Fruit fly (Drosophila melanogaster) whole organism, adult: ENCODE measurements around the gene Targ1.

ENCODE experiments used
- CG11617 ChIP-seq: fragments of 200-800 bp; sonication (Bioruptor generic); optimal IDR thresholded peaks from 2 replicates; lab custom pipeline; 2017; ENCODE audit warnings: mild to moderate bottlenecking, missing biosample characterization, missing genetic modification reagents, missing genetic modification characterization
- CG12768 ChIP-seq: fragments of 200-800 bp; sonication (Bioruptor generic); optimal IDR thresholded peaks from 2 replicates; lab custom pipeline; 2017; ENCODE audit warnings: missing biosample characterization, missing genetic modification characterization, mild to moderate bottlenecking, moderate library complexity, missing genetic modification reagents
- CG14711 ChIP-seq: fragments of 200-800 bp; sonication (Bioruptor generic); optimal IDR thresholded peaks from 2 replicates; lab custom pipeline; 2018; ENCODE audit warnings: missing biosample characterization, mild to moderate bottlenecking, missing genetic modification characterization, moderate library complexity
- CG1620 ChIP-seq: fragments of 200-800 bp; sonication (Bioruptor generic); optimal IDR thresholded peaks from 2 replicates; lab custom pipeline; 2016; ENCODE audit warnings: missing biosample characterization, missing genetic modification characterization
- CG33017 ChIP-seq: fragments of 200-800 bp; sonication (Bioruptor generic); optimal IDR thresholded peaks from 2 replicates; lab custom pipeline; 2018; ENCODE audit warnings: missing biosample characterization, mild to moderate bottlenecking, missing genetic modification characterization, moderate library complexity
- CG5204 ChIP-seq: fragments of 200-800 bp; sonication (Bioruptor generic); optimal IDR thresholded peaks from 2 replicates; lab custom pipeline; 2016; ENCODE audit warnings: missing biosample characterization, missing genetic modification characterization
- CG7045 ChIP-seq: fragments of 200-800 bp; sonication (Bioruptor generic); optimal IDR thresholded peaks from 2 replicates; lab custom pipeline; 2017; ENCODE audit warnings: missing biosample characterization, mild to moderate bottlenecking, missing genetic modification characterization
- CG7101 ChIP-seq: fragments of 200-800 bp; sonication (Bioruptor generic); optimal IDR thresholded peaks from 2 replicates; lab custom pipeline; 2018; ENCODE audit warnings: missing biosample characterization, mild to moderate bottlenecking, missing genetic modification characterization, moderate library complexity
- Clk ChIP-seq: fragments of 200-800 bp; sonication (Bioruptor generic); optimal IDR thresholded peaks from 2 replicates; lab custom pipeline; 2017; ENCODE audit warnings: missing biosample characterization, missing genetic modification characterization
- Crg-1 ChIP-seq: fragments of 200-800 bp; sonication (Bioruptor generic); optimal IDR thresholded peaks from 2 replicates; lab custom pipeline; 2016; ENCODE audit warnings: missing biosample characterization, missing genetic modification characterization
- Hr96 ChIP-seq: fragments of 200-800 bp; sonication (Bioruptor generic); optimal IDR thresholded peaks from 2 replicates; lab custom pipeline; 2016; ENCODE audit warnings: missing biosample characterization, missing genetic modification characterization
- Mnt ChIP-seq: fragments of 200-800 bp; sonication (Bioruptor generic); optimal IDR thresholded peaks from 2 replicates; lab custom pipeline; 2016; ENCODE audit warnings: missing biosample characterization, mild to moderate bottlenecking, missing genetic modification characterization
- bab1 ChIP-seq: fragments of 200-800 bp; sonication (Bioruptor generic); optimal IDR thresholded peaks from 3 replicates; lab custom pipeline; 2019; ENCODE audit warnings: missing biosample characterization, mild to moderate bottlenecking, missing genetic modification characterization, moderate library complexity
- cic ChIP-seq: fragments of 200-800 bp; sonication (Bioruptor generic); optimal IDR thresholded peaks from 2 replicates; lab custom pipeline; 2017; ENCODE audit warnings: missing biosample characterization, mild to moderate bottlenecking, missing genetic modification characterization, moderate library complexity
- cnc ChIP-seq, 2 experiments: fragments of >200 bp; optimal IDR thresholded peaks; 2 replicates each; lab custom pipeline; 2017
- kay ChIP-seq: fragments of 200-800 bp; sonication (Bioruptor generic); peaks from one replicate; lab custom pipeline; 2016; ENCODE audit warnings: missing biosample characterization, missing genetic modification characterization, borderline replicate concordance
- ovo ChIP-seq: fragments of 200-800 bp; sonication (Bioruptor generic); optimal IDR thresholded peaks from 2 replicates; lab custom pipeline; 2016; ENCODE audit warnings: missing biosample characterization, missing genetic modification characterization
- pad ChIP-seq: fragments of 200-800 bp; sonication (Bioruptor generic); optimal IDR thresholded peaks from 3 replicates; lab custom pipeline; 2017; ENCODE audit warnings: missing biosample characterization, missing genetic modification characterization, mild to moderate bottlenecking, moderate library complexity, missing genetic modification reagents
- tj ChIP-seq: fragments of 200-800 bp; sonication (Bioruptor generic); optimal IDR thresholded peaks from 3 replicates; lab custom pipeline; 2017; ENCODE audit warnings: missing biosample characterization, mild to moderate bottlenecking, missing genetic modification characterization, moderate library complexity
- toe ChIP-seq: fragments of 200-800 bp; sonication (Bioruptor generic); optimal IDR thresholded peaks from 2 replicates; lab custom pipeline; 2016; ENCODE audit warnings: missing biosample characterization, missing genetic modification characterization

Targ1 gene

DNA sequence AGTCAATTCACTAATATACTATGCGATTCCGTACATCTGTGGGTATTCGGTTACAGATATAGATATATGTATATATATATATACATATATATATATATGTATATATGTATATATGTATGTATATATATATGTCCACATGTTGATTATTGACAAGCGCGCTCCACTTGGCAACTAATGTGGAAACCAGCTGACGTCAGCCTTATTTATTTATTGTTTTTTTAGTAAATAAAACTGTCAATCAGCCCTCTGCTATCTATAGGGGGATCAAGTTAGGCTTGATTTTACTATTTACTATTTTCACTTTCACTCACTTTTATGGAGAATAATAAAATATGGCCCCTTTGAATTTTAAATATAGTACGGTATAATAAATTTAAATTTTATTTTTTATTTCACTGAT lies 27.7 kb downstream of the Targ1 start:
- TF ChIP-seq CG33017 (tag; lab: Kevin White, UChicago) (no peak), Hr96 (no peak), cnc (optimal IDR thresholded peaks at IDR 0.05; lab: Kevin White, UChicago) (no peak), toe (GFP tag; lab: Kevin White, UChicago) (no peak), CG7101 (tag; lab: Kevin White, UChicago) (no peak), kay (GFP tag; lab: Kevin White, UChicago) (no peak), pad (GFP tag; lab: Kevin White, UChicago) (no peak), Clk (GFP tag; lab: Kevin White, UChicago) (no peak), cic (GFP tag; lab: Kevin White, UChicago) (peak; percentile 54), CG11617 (GFP tag; lab: Kevin White, UChicago) (no peak), CG7045 (GFP tag; lab: Kevin White, UChicago) (no peak), CG14711 (tag; lab: Kevin White, UChicago) (no peak), tj (GFP tag; lab: Kevin White, UChicago) (peak; percentile 83)

- TF ChIP-seq CG11617 (GFP tag; lab: Kevin White, UChicago) (peak; percentile 42), CG33017 (tag; lab: Kevin White, UChicago) (peak; percentile 91), Clk (GFP tag; lab: Kevin White, UChicago) (no peak), CG5204 (GFP tag; lab: Kevin White, UChicago) (no peak), CG7045 (GFP tag; lab: Kevin White, UChicago) (peak; percentile 43), CG14711 (tag; lab: Kevin White, UChicago) (peak; percentile 90), cic (GFP tag; lab: Kevin White, UChicago) (peak; percentile 94), Mnt (peak; percentile 92), bab1 (GFP tag; lab: Kevin White, UChicago) (peak; percentile 93), kay (GFP tag; lab: Kevin White, UChicago) (peak; percentile 91), CG1620 (no peak), tj (GFP tag; lab: Kevin White, UChicago) (peak; percentile 86), pad (GFP tag; lab: Kevin White, UChicago) (no peak), Crg-1 (GFP tag; lab: Kevin White, UChicago) (no peak), toe (GFP tag; lab: Kevin White, UChicago) (no peak), CG12768 (GFP tag; lab: Kevin White, UChicago) (peak; percentile 28), ovo (GFP tag; lab: Kevin White, UChicago) (peak; percentile 69), cnc (optimal IDR thresholded peaks at IDR 0.05; lab: Kevin White, UChicago) (no peak), Hr96 (no peak), CG7101 (tag; lab: Kevin White, UChicago) (peak; percentile 89)
Measured at dm6 chr3L:21172527-21173253, 30.0 kb downstream of the Targ1 start, which contains the start of the genes chb and AsnS. Gene chb, plus strand, starts transcription at chr3L:21172853. Gene AsnS, plus strand, starts transcription at chr3L:21173118.

- TF ChIP-seq CG7045 (GFP tag; lab: Kevin White, UChicago) (peak; percentile 88), kay (GFP tag; lab: Kevin White, UChicago) (no peak), Hr96 (peak; percentile 89), cnc (optimal IDR thresholded peaks at IDR 0.05; lab: Kevin White, UChicago) (no peak), CG5204 (GFP tag; lab: Kevin White, UChicago) (peak; percentile 89), CG12768 (GFP tag; lab: Kevin White, UChicago) (peak; percentile 95), CG33017 (tag; lab: Kevin White, UChicago) (peak; percentile 86), CG7101 (tag; lab: Kevin White, UChicago) (peak; percentile 83), CG1620 (peak; percentile 75), bab1 (GFP tag; lab: Kevin White, UChicago) (peak; percentile 75), CG11617 (GFP tag; lab: Kevin White, UChicago) (peak; percentile 53), pad (GFP tag; lab: Kevin White, UChicago) (peak; percentile 58), ovo (GFP tag; lab: Kevin White, UChicago) (peak; percentile 67), Crg-1 (GFP tag; lab: Kevin White, UChicago) (peak; percentile 70), tj (GFP tag; lab: Kevin White, UChicago) (peak; percentile 39), Clk (GFP tag; lab: Kevin White, UChicago) (peak; percentile 69), toe (GFP tag; lab: Kevin White, UChicago) (peak; percentile 88), Mnt (peak; percentile 81), cic (GFP tag; lab: Kevin White, UChicago) (peak; percentile 77), CG14711 (tag; lab: Kevin White, UChicago) (peak; percentile 74)
Measured at dm6 chr3L:21171905-21172304, 30.8 kb downstream of the Targ1 start, which contains the start of gene Ac78C. Gene Ac78C, minus strand, starts transcription at chr3L:21171930.
